Fruit fly (Drosophila melanogaster) whole organism, wandering third instar larva: ENCODE data around the gene Lsp1gamma.

Experiments
- Abd-B ChIP-seq: fragments of >200 bp; optimal IDR thresholded peaks from 2 replicates; lab custom pipeline; 2017; ENCODE audit warnings: missing biosample characterization, missing genetic modification characterization
- CG32264 ChIP-seq: fragments of 200-800 bp; sonication (Bioruptor generic); optimal IDR thresholded peaks from 2 replicates; lab custom pipeline; 2016; ENCODE audit warnings: missing biosample characterization, missing genetic modification characterization
- CG9705 ChIP-seq: fragments of 200-800 bp; sonication (Bioruptor generic); optimal IDR thresholded peaks from 2 replicates; lab custom pipeline; 2018; ENCODE audit warnings: missing biosample characterization, mild to moderate bottlenecking, missing genetic modification characterization
- CrebA ChIP-seq: fragments of 200-800 bp; sonication (Bioruptor generic); optimal IDR thresholded peaks from 2 replicates; lab custom pipeline; 2016; ENCODE audit warnings: missing biosample characterization, mild to moderate bottlenecking, missing genetic modification characterization, borderline replicate concordance
- Dfd ChIP-seq: fragments of >200 bp; optimal IDR thresholded peaks from 2 replicates; lab custom pipeline; 2017; ENCODE audit warnings: missing biosample characterization, missing genetic modification characterization
- Dif ChIP-seq: fragments of 200-275, 200-300 bp; sonication (Bioruptor generic); optimal IDR thresholded peaks from 2 replicates; lab custom pipeline; 2018; ENCODE audit warnings: missing biosample characterization, missing genetic modification characterization; ENCODE audit not compliant: partially characterized antibody
- GATAd ChIP-seq: sonication (Bioruptor generic); optimal IDR thresholded peaks from 2 replicates; lab custom pipeline; 2016; ENCODE audit warnings: missing biosample characterization, missing genetic modification characterization
- HLH106 ChIP-seq: fragments of 200-800 bp; optimal IDR thresholded peaks from 3 replicates; lab custom pipeline; 2019; ENCODE audit warnings: missing biosample characterization, mild to moderate bottlenecking, missing genetic modification characterization, moderate library complexity
- Hnf4 ChIP-seq: fragments of 200-800 bp; sonication (Bioruptor generic); optimal IDR thresholded peaks from 2 replicates; lab custom pipeline; 2016; ENCODE audit warnings: missing biosample characterization, mild to moderate bottlenecking, missing genetic modification characterization
- Hr78 ChIP-seq: fragments of >200 bp; optimal IDR thresholded peaks from 2 replicates; lab custom pipeline; 2017; ENCODE audit warnings: missing biosample characterization, missing genetic modification characterization
- Hr83 ChIP-seq: fragments of 200-300 bp; sonication (Bioruptor generic); optimal IDR thresholded peaks from 2 replicates; lab custom pipeline; 2016; ENCODE audit warnings: missing biosample characterization, mild to moderate bottlenecking, missing genetic modification characterization, moderate library complexity; ENCODE audit not compliant: poor library complexity, severe bottlenecking
- Jra ChIP-seq: sonication (Bioruptor generic); optimal IDR thresholded peaks from 2 replicates; lab custom pipeline; 2016; ENCODE audit warnings: missing biosample characterization, missing genetic modification characterization
- Mio ChIP-seq: sonication (Bioruptor generic); optimal IDR thresholded peaks from 2 replicates; lab custom pipeline; 2016; ENCODE audit warnings: missing biosample characterization, missing genetic modification characterization
- Myc ChIP-seq: fragments of >200 bp; optimal IDR thresholded peaks from 2 replicates; lab custom pipeline; 2017
- N ChIP-seq: fragments of >200 bp; optimal IDR thresholded peaks from 2 replicates; lab custom pipeline; 2018; ENCODE audit warnings: missing biosample characterization, missing external identifiers, missing genetic modification characterization
- OdsH ChIP-seq: fragments of 200-800 bp; sonication (Bioruptor generic); optimal IDR thresholded peaks from 2 replicates; lab custom pipeline; 2016; ENCODE audit warnings: missing biosample characterization, mild to moderate bottlenecking, missing genetic modification characterization
- Rel ChIP-seq, 2 experiments: fragments of 200-800 bp; sonication (Bioruptor generic) in 1 of 2; optimal IDR thresholded peaks; 2 replicates in 1 of 2; 3 replicates in 1 of 2; lab custom pipeline; 2016 to 2019; ENCODE audit warnings: mild to moderate bottlenecking in 2 of 2, missing biosample characterization in 2 of 2, missing genetic modification characterization in 2 of 2, moderate library complexity in 1 of 2
- Sp1 ChIP-seq: fragments of 200-800 bp; sonication (Bioruptor generic); optimal IDR thresholded peaks from 3 replicates; lab custom pipeline; 2019; ENCODE audit warnings: missing biosample characterization, mild to moderate bottlenecking, missing genetic modification characterization, moderate library complexity
- Vsx2 ChIP-seq: fragments of 200-300, 225-300 bp; sonication (Bioruptor generic); optimal IDR thresholded peaks from 2 replicates; lab custom pipeline; 2018; ENCODE audit warnings: missing biosample characterization, missing genetic modification characterization; ENCODE audit not compliant: partially characterized antibody
- br ChIP-seq: fragments of 200-800 bp; sonication (Bioruptor generic); optimal IDR thresholded peaks from 2 replicates; lab custom pipeline; 2016; ENCODE audit warnings: missing biosample characterization, missing genetic modification characterization
- brk ChIP-seq: fragments of 200-800 bp; sonication (Bioruptor generic); optimal IDR thresholded peaks from 2 replicates; lab custom pipeline; 2016; ENCODE audit warnings: missing biosample characterization, mild to moderate bottlenecking, missing genetic modification characterization
- dl ChIP-seq, 2 experiments: fragments of 175-275, 200-275 bp in 1 of 2; fragments of 200-275 bp in 1 of 2; sonication (Bioruptor generic); optimal IDR thresholded peaks; lab custom pipeline; 2018; ENCODE audit warnings: mild to moderate bottlenecking in 2 of 2, missing biosample characterization in 2 of 2, missing genetic modification characterization in 2 of 2, moderate library complexity in 2 of 2; ENCODE audit not compliant: partially characterized antibody in 2 of 2, insufficient read depth in 1 of 2
- dmrt93B ChIP-seq: fragments of 200-800 bp; sonication (Bioruptor generic); optimal IDR thresholded peaks from 2 replicates; lab custom pipeline; 2018; ENCODE audit warnings: missing biosample characterization, mild to moderate bottlenecking, missing genetic modification characterization
- dsf ChIP-seq: sonication (Bioruptor generic); optimal IDR thresholded peaks from 2 replicates; lab custom pipeline; 2016; ENCODE audit warnings: missing biosample characterization, missing genetic modification characterization, borderline replicate concordance
- ey ChIP-seq: fragments of 200-800 bp; sonication (Bioruptor generic); optimal IDR thresholded peaks from 2 replicates; lab custom pipeline; 2016; ENCODE audit warnings: missing biosample characterization, missing genetic modification characterization
- foxo ChIP-seq, 2 experiments: fragments of 200-800 bp; sonication (Bioruptor generic); optimal IDR thresholded peaks; 2 replicates in 1 of 2; 3 replicates in 1 of 2; lab custom pipeline; 2016 to 2017; ENCODE audit warnings: missing biosample characterization in 2 of 2, missing genetic modification characterization in 2 of 2
- fru ChIP-seq: fragments of 200-800 bp; sonication (Bioruptor generic); optimal IDR thresholded peaks from 3 replicates; lab custom pipeline; 2016; ENCODE audit warnings: missing biosample characterization, mild to moderate bottlenecking, missing genetic modification characterization
- h ChIP-seq: fragments of 200-800 bp; sonication (Bioruptor generic); optimal IDR thresholded peaks from 3 replicates; lab custom pipeline; 2016; ENCODE audit warnings: missing biosample characterization, mild to moderate bottlenecking, missing genetic modification characterization
- jim ChIP-seq: fragments of 175-275, 200-325 bp; sonication (Bioruptor generic); optimal IDR thresholded peaks from 2 replicates; lab custom pipeline; 2016; ENCODE audit warnings: missing biosample characterization, mild to moderate bottlenecking, missing genetic modification characterization
- lola ChIP-seq: fragments of >200 bp; optimal IDR thresholded peaks from 2 replicates; lab custom pipeline; 2017; ENCODE audit warnings: missing biosample characterization, missing genetic modification characterization
- pan ChIP-seq: fragments of >200 bp; optimal IDR thresholded peaks from 2 replicates; lab custom pipeline; 2017
- psq ChIP-seq: fragments of 200-800 bp; sonication (Bioruptor generic); optimal IDR thresholded peaks from 3 replicates; lab custom pipeline; 2017; ENCODE audit warnings: missing biosample characterization, mild to moderate bottlenecking, missing genetic modification characterization, moderate library complexity
- rgr ChIP-seq: fragments of 200-800 bp; sonication (Bioruptor generic); optimal IDR thresholded peaks from 3 replicates; lab custom pipeline; 2016; ENCODE audit warnings: missing biosample characterization, mild to moderate bottlenecking, missing genetic modification characterization
- sage ChIP-seq: fragments of 200-800 bp; sonication (Bioruptor generic); optimal IDR thresholded peaks from 2 replicates; lab custom pipeline; 2016; ENCODE audit warnings: missing biosample characterization, mild to moderate bottlenecking, missing genetic modification characterization
- sv ChIP-seq: fragments of 200-800 bp; sonication (Bioruptor generic); optimal IDR thresholded peaks from 3 replicates; lab custom pipeline; 2016; ENCODE audit warnings: missing biosample characterization, missing genetic modification characterization
- tai ChIP-seq: sonication (Bioruptor generic); optimal IDR thresholded peaks from 2 replicates; lab custom pipeline; 2016; ENCODE audit warnings: missing biosample characterization, missing genetic modification characterization
- usp ChIP-seq: fragments of >200 bp; optimal IDR thresholded peaks from 2 replicates; lab custom pipeline; 2017; ENCODE audit warnings: missing biosample characterization, missing genetic modification characterization
- woc ChIP-seq: sonication (Bioruptor generic); optimal IDR thresholded peaks from 2 replicates; lab custom pipeline; 2016; ENCODE audit warnings: missing biosample characterization, mild to moderate bottlenecking, missing genetic modification characterization

Lsp1gamma gene

dm6 chr3L:82929-83328 lies 16.7 kb downstream of the Lsp1gamma start:
- TF ChIP-seq dmrt93B (GFP tag; lab: Kevin White, UChicago): no peak
- no peak for TF ChIP-seq Myc
- TF ChIP-seq CG32264: no peak
- TF ChIP-seq psq: no peak
- TF ChIP-seq rgr (GFP tag; lab: Kevin White, UChicago): no peak
- TF ChIP-seq Dfd (GFP tag; lab: Kevin White, UChicago): no peak
- TF ChIP-seq, all 38 proteins: peak for 0

DNA sequence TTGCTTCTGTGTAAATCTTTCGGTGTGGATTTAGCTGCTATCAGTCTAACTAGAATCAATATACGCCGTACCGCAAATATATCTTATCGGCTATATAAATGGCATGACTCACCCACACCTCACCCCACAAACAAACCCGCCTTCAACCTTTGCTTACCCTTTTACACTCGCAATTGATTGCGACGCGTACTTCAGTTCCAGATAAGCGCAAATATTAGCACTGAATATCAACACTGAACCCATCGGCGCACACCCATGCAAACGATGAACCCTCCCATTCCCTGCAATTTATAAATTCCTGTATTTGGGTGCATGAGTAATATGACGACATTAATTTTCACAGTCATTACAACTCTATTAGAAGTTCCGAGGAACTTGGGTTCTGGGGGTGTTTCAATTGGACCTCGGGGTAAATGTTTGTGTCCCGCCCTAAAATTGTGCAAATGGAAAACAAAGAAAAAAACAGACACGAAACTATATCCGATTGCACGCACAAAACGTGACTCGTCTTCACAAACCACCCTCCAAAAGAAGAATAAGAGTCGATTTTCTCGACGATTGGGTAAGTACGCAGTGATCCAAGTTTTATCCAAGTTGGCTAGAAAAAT lies 19.1 kb downstream of the Lsp1gamma start:
- TF ChIP-seq h (GFP tag; lab: Kevin White, UChicago): peak; percentile 80
- TF ChIP-seq Vsx2 (GFP tag; lab: Kevin White, UChicago): no peak
- peak; percentile 41 for TF ChIP-seq fru (GFP tag; lab: Kevin White, UChicago)
- no peak for TF ChIP-seq dmrt93B (GFP tag; lab: Kevin White, UChicago)
- no peak for TF ChIP-seq lola
- no peak for TF ChIP-seq dsf (GFP tag; lab: Kevin White, UChicago)
- no peak for TF ChIP-seq dl (GFP tag; optimal IDR thresholded peaks at IDR 0.05; lab: Kevin White, UChicago; ENCODE audit: insufficient read depth in 1 of 2, partially characterized antibody in 2 of 2)
- TF ChIP-seq Hnf4 (GFP tag; lab: Kevin White, UChicago): peak; percentile 54
- TF ChIP-seq Sp1 (GFP tag; lab: Kevin White, UChicago): peak; percentile 53
- no peak for TF ChIP-seq Mio
- no peak for TF ChIP-seq ey (GFP tag; lab: Kevin White, UChicago)
- no peak for TF ChIP-seq sage (GFP tag; lab: Kevin White, UChicago)
- no peak for TF ChIP-seq woc (GFP tag; lab: Kevin White, UChicago)
- no peak for TF ChIP-seq CrebA (GFP tag; lab: Kevin White, UChicago)
- TF ChIP-seq OdsH: peak; percentile 34
- no peak for TF ChIP-seq N (GFP tag; lab: Kevin White, UChicago)
- TF ChIP-seq Abd-B (GFP tag; lab: Kevin White, UChicago): no peak
- peak; percentile 38 for TF ChIP-seq psq
- TF ChIP-seq tai (GFP tag; lab: Kevin White, UChicago): no peak
- no peak for TF ChIP-seq sv (GFP tag; lab: Kevin White, UChicago)
- TF ChIP-seq brk (GFP tag; lab: Kevin White, UChicago): peak; percentile 21
- TF ChIP-seq Hr83 (GFP tag; lab: Kevin White, UChicago): peak; percentile 77
- TF ChIP-seq usp (GFP tag; lab: Kevin White, UChicago): no peak
- peak; percentile 64 for TF ChIP-seq rgr (GFP tag; lab: Kevin White, UChicago)
- no peak for TF ChIP-seq GATAd (GFP tag; lab: Kevin White, UChicago)
- no peak for TF ChIP-seq Hr78 (GFP tag; lab: Kevin White, UChicago)
- TF ChIP-seq Rel (GFP tag; optimal IDR thresholded peaks at IDR 0.05; lab: Kevin White, UChicago): no peak
- peak; percentile 58 for TF ChIP-seq Rel (tag; optimal IDR thresholded peaks at IDR 0.05; lab: Kevin White, UChicago)
- peak; percentile 45 for TF ChIP-seq HLH106 (tag; lab: Kevin White, UChicago)
- no peak for TF ChIP-seq jim
- TF ChIP-seq br (GFP tag; lab: Kevin White, UChicago): peak; percentile 48
- TF ChIP-seq Dif (GFP tag; lab: Kevin White, UChicago): no peak
- no peak for TF ChIP-seq Myc
- no peak for TF ChIP-seq Dfd (GFP tag; lab: Kevin White, UChicago)
- peak; percentile 14 for TF ChIP-seq CG9705 (GFP tag; lab: Kevin White, UChicago)
- TF ChIP-seq foxo (GFP tag; optimal IDR thresholded peaks at IDR 0.05; lab: Kevin White, UChicago): peak in 1 of 2 experiments; percentile 8
- TF ChIP-seq Jra (GFP tag; lab: Kevin White, UChicago): peak; percentile 46
- no peak for TF ChIP-seq CG32264
- no peak for TF ChIP-seq pan
- TF ChIP-seq, all 38 proteins: peak for 15
